Worm (Caenorhabditis elegans): ENCODE measurements around the gene F14F9.3.

Gene F14F9.3

DNA sequence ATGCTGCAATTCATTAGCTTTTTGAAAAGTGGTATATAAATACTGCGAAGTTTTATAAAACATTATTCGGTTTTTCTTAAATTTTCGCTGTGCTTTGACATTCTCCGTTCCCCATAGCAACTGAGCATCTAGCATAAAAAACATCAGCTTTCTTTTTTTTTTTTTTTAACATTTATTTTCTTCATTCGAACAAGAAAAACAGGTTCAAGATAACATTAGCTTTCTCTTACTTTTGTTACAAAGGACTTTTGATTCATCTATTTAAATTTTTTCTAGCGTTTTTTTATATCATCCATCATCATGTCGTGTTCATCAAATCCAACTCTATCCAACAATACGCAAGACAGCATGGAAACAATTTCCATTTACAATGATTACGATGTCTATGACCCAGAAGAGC is at the start of gene F14F9.3:
TSS of gene F14F9.3 (plus strand) at position 301 of the 400 bp plus-strand sequence.
- no peak for TF ChIP-seq unc-62 (GFP tag; optimal IDR thresholded peaks at IDR 0.05)

DNA sequence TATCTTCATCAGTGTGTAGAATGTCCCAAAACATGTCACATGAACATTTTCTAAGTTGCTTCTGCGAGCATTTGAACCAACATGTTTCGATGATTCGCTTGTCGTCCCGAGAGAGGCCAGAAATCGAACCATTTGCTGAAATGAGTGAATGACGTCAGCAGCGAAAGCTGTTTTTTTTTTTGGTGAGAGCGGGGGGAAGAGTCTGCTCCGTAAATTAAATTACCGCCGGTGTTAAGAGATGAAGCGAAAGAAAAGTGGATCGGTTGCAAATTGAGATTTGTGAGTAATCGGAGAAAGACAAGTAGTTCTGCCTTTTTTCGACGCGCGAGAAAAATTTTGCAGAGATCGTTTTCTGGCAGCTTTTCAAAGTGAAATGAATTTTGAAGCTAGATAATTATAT is 49.7 kb upstream of the F14F9.3 start:
- TF ChIP-seq unc-62 (GFP tag; optimal IDR thresholded peaks at IDR 0.05): no peak

DNA sequence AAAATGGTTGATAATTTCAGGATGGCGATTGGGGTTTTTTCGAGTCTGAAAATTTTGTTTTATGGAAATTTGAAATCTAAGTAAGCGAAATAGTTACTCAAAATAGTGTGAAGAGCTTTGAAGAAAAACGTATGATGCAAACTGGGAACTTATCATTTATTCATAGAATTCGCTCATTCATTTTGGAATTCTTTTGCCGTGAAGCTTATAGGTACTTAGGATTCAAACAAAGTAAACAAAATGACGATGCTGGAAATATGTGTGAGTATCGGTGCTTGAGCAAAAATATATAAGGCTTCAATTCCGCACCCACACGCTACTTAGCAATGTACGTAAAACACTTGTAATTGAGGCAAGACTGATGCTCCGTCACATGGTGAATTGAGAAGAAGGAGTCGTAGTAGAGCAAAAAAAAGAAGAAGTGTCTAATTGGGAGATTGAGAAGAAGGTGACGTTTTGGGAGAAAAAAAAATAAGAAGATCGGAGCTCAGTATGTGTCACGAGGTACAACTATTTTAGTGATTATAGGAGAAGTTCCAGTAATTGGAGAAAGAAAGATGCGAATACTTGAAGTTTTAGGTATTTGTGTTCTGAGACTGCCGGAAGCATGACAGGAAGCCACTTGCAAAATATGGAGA is 48.4 kb upstream of the F14F9.3 start, which contains the start of gene glb-32:
TSS of gene glb-32 (minus strand) at position 51 of the 638 bp plus-strand sequence.
- TF ChIP-seq unc-62 (GFP tag; optimal IDR thresholded peaks at IDR 0.05): no peak

DNA sequence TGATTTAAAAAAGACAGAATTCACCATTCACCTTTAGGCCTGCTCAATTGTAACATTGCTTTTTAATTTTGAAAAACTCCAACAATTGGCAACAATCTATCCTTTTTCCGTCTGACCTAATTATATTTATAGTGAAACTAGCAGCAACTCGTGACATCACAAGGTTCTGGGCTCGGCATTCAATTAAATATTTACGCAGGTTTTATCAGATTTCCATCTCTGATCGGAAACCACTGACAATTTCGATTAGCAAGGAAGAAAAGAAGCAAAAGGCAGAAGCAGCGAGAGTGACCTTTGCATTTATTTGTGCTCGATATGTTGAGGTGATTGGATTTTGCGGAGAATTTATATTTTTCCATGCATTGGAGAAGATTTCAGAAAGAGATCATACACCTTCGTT is 47.6 kb upstream of the F14F9.3 start:
- no peak for TF ChIP-seq unc-62 (GFP tag; optimal IDR thresholded peaks at IDR 0.05)

DNA sequence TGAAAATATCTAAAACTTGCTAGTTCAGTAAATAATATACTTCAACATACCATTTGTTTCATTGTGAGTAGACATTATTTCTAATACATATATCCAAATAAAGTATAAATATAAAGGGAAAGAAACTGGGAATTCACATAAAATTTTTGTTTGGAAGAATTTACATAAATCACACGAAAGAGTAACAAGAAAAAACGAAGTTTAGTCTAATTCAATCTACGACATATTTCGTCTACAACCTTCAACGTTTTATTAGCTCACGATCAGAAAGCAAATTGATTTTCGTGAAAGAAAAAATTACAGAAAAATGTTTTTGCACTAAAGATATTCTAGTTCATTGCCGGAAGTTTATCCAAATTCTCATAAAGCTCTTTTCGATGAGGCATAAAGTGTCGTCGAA is 41.0 kb upstream of the F14F9.3 start, which contains the start of gene C04F5.2:
TSS of gene C04F5.2 (minus strand) at position 101 of the 400 bp plus-strand sequence.
- TF ChIP-seq unc-62 (GFP tag; optimal IDR thresholded peaks at IDR 0.05): no peak

DNA sequence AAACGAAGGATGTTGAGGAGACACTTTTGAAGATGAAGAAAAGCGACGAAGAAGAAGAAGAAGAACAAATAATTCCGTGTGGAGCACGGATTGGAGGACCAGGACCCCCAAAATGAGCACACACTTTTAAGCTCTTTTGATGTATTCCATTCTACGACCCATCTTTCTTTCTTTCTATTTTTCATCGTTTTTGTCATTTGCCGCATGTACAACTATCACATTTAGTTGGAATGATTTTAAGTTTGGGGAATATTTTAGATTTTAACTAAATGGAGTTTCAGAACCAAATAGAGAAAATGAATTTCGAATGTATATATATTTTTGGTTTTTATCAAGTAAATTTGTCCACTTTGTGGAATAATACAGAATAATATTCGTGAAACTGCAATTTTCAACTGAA is 39.1 kb upstream of the F14F9.3 start, which contains the start of gene unc-46:
TSS of gene unc-46 (minus strand) at position 101 of the 400 bp plus-strand sequence.
- TF ChIP-seq unc-62 (GFP tag; optimal IDR thresholded peaks at IDR 0.05): no peak

DNA sequence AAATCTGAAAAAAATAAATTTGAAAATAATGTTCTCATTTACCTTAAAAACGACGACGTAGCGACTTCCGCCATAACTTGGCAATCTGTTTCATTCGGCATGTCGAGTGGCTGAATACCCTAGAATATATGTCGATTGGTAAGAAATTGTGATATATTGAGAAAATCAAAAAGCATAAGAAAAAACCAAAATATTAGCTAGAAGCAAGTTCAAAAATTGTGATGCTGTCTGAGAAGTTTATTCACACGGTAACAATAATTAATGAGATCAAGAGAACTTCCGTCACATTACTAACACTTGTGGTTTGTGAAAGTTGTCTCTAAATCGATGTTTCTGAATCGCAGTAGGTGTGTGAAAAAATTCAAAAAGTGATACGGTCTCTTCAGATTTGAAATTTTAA is 36.0 kb upstream of the F14F9.3 start, which contains the start of gene srab-1:
TSS of gene srab-1 (minus strand) at position 101 of the 400 bp plus-strand sequence.
- no peak for TF ChIP-seq unc-62 (GFP tag; optimal IDR thresholded peaks at IDR 0.05)

DNA sequence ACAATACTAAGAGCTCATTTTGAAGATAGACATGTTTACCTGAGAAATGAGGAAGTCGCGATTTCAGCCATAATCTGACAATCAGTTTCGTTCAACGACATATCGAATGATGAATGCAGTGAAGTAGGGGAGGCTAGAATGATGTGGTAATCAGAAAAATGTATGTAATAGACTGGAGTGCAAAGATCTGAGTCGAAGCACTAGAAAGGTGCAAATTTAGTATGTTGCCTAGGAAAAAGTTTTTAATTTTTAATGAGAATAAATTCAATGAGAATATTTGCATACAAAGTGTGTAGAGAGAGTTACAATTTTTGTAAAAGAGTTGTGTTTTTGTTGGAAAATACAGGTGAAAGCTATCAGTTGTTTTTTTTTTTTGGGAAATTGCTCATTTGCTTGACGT is 33.1 kb upstream of the F14F9.3 start, which contains the start of gene srab-2:
TSS of gene srab-2 (minus strand) at position 101 of the 400 bp plus-strand sequence.
- no peak for TF ChIP-seq unc-62 (GFP tag; optimal IDR thresholded peaks at IDR 0.05)

DNA sequence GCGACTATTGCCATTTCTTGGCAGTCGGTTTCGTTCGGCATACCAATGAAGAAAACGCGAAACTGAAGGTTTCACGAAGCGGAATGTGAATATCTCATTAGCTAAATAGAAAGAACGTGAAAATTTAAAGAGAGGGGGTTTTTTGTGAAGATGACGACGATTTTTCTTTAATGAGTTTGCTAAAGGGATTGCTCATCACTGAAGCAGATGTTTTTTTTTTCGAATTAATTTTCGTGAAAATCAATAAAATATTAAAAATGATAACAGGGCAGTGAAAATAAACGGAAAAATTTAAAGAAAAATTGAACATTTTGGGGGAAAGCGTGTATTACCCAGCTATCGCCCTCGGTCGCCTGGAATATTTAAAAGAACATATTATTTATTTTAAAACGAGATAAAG is 30.2 kb upstream of the F14F9.3 start, which contains the start of gene srab-3:
TSS of gene srab-3 (minus strand) at position 101 of the 400 bp plus-strand sequence.
- no peak for TF ChIP-seq unc-62 (GFP tag; optimal IDR thresholded peaks at IDR 0.05)

DNA sequence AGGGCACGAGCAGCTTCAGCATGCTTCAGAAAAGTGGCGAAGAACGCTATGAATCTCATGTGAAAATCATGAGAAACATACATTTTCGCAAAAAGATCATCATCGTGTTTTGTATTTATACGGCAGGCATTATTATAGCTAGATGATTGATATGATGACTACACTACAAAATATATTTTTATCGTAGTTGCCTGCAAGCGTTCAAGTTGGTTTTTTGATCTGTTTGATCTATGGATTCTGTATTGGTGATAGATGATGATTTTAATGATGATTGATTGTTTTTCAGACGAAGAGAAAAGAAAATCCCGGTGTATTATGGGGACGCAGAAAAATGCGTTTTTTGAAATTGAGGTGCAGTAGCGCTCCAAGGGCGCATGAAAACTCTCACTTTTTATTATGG is 27.3 kb upstream of the F14F9.3 start, which contains the start of gene ugt-63:
TSS of gene ugt-63 (minus strand) at position 89 of the 400 bp plus-strand sequence.
- no peak for TF ChIP-seq unc-62 (GFP tag; optimal IDR thresholded peaks at IDR 0.05)

DNA sequence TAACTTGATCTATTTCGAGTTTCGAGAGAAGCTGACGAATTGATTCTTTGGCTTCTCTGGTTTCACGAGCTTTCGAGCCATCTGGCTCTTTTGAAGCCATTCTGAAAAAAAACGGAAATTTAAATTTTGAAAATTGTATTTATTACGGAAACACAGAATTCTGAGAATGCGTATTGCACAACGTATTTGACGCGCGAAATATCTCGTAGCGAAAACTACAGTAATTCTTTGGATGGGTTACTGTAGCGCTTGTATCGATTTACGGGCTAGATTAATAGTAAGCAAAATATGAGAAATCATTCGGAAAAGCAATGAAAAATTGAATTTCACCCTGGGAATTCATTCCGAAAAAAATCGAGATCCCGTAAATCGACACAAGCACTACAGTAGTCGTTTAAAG is 24.4 kb upstream of the F14F9.3 start, which contains the start of gene C04F5.8:
TSS of gene C04F5.8 (minus strand) at position 101 of the 400 bp plus-strand sequence.
- TF ChIP-seq unc-62 (GFP tag; optimal IDR thresholded peaks at IDR 0.05): no peak

DNA sequence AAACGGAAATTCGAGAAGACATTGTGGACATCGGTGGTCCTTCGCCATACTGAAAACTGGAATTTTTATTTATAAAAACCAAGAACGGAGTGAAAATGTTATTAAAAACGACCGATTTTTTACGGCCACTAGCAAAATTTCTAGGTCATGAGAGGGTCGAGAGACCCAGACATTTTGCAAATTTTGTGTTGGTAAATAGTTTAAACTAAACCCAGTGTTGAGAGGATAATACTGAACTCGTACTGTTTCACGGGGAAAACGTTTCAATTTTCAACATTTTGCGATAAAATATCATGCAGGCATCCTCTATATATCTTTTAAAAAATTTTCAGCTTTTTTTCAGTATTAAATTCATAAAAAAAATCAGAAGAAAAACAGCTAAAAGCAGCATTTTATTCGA is 18.9 kb upstream of the F14F9.3 start, which contains the start of gene C04F5.9:
TSS of gene C04F5.9 (minus strand) at position 101 of the 400 bp plus-strand sequence.
- TF ChIP-seq unc-62 (GFP tag; optimal IDR thresholded peaks at IDR 0.05): no peak

DNA sequence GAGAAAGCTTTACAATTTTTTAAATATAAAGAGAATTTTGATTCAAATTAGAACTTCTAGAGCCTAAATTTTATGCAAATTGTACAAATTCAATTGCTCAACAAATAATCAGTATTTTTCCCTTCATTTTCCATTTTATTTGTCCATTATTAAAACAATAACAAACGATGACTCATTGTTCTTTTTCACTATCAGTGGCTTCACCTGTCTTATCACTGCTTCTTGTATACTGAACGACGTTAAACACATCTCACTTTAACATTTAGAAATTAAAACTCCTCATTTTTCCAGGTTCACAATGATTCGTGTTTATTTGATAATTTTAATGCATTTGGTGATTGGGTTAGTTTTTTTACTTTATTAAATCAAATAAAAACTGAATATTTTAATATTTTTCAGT is 18.3 kb upstream of the F14F9.3 start, which contains the start of gene sid-1:
TSS of gene sid-1 (plus strand) at position 292 of the 400 bp plus-strand sequence.
- TF ChIP-seq unc-62 (GFP tag; optimal IDR thresholded peaks at IDR 0.05): no peak

DNA sequence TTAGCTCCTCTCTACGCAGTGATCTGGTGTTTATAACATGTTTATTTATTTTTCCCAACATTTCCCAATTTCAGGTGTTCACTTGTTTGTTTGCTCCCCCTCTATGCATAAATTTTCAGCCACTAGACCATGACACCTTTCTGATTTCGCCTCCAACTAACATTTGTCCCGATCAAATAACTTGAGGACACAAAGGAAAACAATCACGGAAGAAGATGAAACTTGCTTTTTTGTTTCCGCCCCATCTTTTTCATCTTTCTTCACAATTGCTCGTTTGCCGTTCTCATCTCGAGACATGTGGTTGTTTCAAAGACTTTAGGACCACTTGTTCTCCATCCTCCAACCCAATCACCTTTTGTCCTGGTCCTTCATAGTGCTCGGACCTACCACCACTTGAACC is 11.2 kb upstream of the F14F9.3 start, which contains the start of gene F14F9.5:
TSS of gene F14F9.5 (plus strand) at position 301 of the 400 bp plus-strand sequence.
- TF ChIP-seq unc-62 (GFP tag; optimal IDR thresholded peaks at IDR 0.05): no peak

DNA sequence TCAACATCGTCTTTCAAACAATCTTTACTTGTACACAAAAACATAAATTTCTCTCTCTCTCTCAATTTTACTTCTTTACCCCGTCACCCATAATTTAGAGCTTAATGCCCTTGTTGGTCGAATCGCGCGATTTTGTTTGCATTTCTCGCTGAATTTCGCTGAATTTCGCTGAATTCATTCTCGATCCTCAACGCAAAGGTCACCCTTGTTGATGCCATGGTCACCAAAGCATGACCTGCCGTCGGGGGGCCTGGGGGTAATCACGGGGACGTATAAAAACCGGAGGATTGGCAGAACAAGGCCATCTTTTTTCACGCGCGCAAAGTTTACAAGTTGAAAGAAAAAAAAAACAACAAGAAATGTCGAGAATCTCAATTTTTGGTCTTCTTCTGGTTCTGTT is 8.0 kb upstream of the F14F9.3 start, which contains the start of gene F14F9.8:
TSS of gene F14F9.8 (plus strand) at position 301 of the 400 bp plus-strand sequence.
- TF ChIP-seq unc-62 (GFP tag; optimal IDR thresholded peaks at IDR 0.05): no peak

DNA sequence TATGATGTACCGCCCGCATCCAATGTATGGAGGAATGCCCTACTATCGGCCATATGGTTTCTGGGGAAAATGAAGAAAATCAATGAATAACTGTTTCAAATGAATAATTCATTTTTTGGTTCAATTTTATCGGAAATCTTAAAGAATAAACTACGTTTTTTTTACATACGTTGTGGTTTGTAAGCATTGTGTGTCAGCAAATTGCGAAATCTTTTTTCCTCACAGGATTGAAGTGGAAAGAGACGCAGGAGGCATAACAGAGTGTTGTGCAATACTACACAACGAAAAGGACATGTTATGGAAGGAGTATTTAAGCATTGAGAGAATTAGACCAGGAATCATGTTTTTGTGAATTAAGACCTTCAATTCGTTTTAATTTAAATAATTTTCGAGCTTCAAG is 6.6 kb upstream of the F14F9.3 start:
- no peak for TF ChIP-seq unc-62 (GFP tag; optimal IDR thresholded peaks at IDR 0.05)

DNA sequence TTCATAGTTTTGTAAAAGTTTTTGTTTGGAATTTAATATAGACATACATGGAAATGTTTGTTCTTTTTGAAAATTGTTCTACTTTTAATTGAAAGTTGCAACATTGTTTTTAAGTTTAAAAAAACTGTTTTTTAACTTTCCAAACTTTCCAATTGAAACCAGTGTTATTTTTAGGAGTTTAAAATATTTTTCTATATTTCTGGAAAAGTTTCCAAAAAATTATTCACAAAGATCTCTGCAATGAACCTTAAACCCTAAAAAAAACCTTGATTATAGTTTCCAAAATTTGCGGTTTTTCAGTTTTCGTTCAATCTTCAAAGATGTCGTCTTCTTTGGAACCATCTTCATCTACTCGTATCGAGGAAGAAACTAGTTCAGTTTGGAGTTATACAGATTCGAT is 5.6 kb upstream of the F14F9.3 start, which contains the start of gene F14F9.4:
TSS of gene F14F9.4 (plus strand) at position 301 of the 400 bp plus-strand sequence.
- no peak for TF ChIP-seq unc-62 (GFP tag; optimal IDR thresholded peaks at IDR 0.05)

Measured in whole organism, dauer.